Fruit fly (Drosophila melanogaster): ENCODE data around the gene lap.

Gene lap

DNA sequence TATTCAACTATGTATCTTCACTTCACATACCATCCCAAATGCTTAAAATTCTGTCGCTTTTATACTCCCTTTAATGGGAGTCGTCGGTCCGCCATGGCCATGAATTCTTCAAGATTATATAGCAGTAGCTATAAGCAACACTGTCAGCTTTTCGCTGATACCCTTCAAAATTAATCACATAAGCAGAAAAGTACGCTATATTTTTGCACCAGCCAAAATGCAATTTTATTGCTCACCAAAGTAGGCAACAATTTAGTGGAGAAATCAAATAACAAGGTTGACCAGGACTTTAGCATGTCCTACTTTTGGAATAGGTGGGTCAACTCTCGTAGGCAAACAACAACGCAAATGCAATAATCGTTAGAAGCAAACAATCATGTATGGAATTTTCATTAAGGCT is 13.1 kb downstream of the lap start:
- TF ChIP-seq CG7101 (tag; optimal IDR thresholded peaks at IDR 0.05) (no peak), bab1 (GFP tag; optimal IDR thresholded peaks at IDR 0.05) (peak; percentile 31), kay (GFP tag; ENCODE audit: borderline replicate concordance) (peak; percentile 52), tj (GFP tag; optimal IDR thresholded peaks at IDR 0.05) (peak; percentile 5)

- TF ChIP-seq bab1 (GFP tag; optimal IDR thresholded peaks at IDR 0.05) (no peak), toe (GFP tag; optimal IDR thresholded peaks at IDR 0.05) (no peak), Clk (GFP tag; optimal IDR thresholded peaks at IDR 0.05) (no peak), Crg-1 (GFP tag; optimal IDR thresholded peaks at IDR 0.05) (no peak), ovo (GFP tag; optimal IDR thresholded peaks at IDR 0.05) (no peak), CG12768 (GFP tag; optimal IDR thresholded peaks at IDR 0.05) (no peak), Mnt (GFP tag; optimal IDR thresholded peaks at IDR 0.05) (no peak), cnc (optimal IDR thresholded peaks at IDR 0.05) (no peak), CG7045 (GFP tag; optimal IDR thresholded peaks at IDR 0.05) (no peak), CG11617 (GFP tag; optimal IDR thresholded peaks at IDR 0.05) (no peak), CG14711 (tag; optimal IDR thresholded peaks at IDR 0.05) (no peak), cic (GFP tag; optimal IDR thresholded peaks at IDR 0.05) (no peak), CG5204 (GFP tag; optimal IDR thresholded peaks at IDR 0.05) (no peak), CG33017 (tag; optimal IDR thresholded peaks at IDR 0.05) (no peak), pad (GFP tag; optimal IDR thresholded peaks at IDR 0.05) (no peak), kay (GFP tag; ENCODE audit: borderline replicate concordance) (no peak), tj (GFP tag; optimal IDR thresholded peaks at IDR 0.05) (no peak), CG1620 (GFP tag; optimal IDR thresholded peaks at IDR 0.05) (no peak)
Measured at dm6 chr3R:7200670-7201069, 13.9 kb downstream of the lap start, which contains the start of gene CG14609. TSS of gene CG14609 (plus strand) at chr3R:7200970.

dm6 chr3R:7208331-7208730 is 21.5 kb downstream of the lap start, which contains the start of gene CG1288:
TSS of gene CG1288 (minus strand) at chr3R:7208431.
- TF ChIP-seq CG5204 (GFP tag; optimal IDR thresholded peaks at IDR 0.05) = no peak
- TF ChIP-seq Mnt (GFP tag; optimal IDR thresholded peaks at IDR 0.05) = no peak
- TF ChIP-seq cnc (optimal IDR thresholded peaks at IDR 0.05) = no peak
- no peak for TF ChIP-seq Crg-1 (GFP tag; optimal IDR thresholded peaks at IDR 0.05)
- no peak for TF ChIP-seq CG7045 (GFP tag; optimal IDR thresholded peaks at IDR 0.05)
- no peak for TF ChIP-seq CG14711 (tag; optimal IDR thresholded peaks at IDR 0.05)
- no peak for TF ChIP-seq pad (GFP tag; optimal IDR thresholded peaks at IDR 0.05)
- TF ChIP-seq ovo (GFP tag; optimal IDR thresholded peaks at IDR 0.05) = no peak
- no peak for TF ChIP-seq CG11617 (GFP tag; optimal IDR thresholded peaks at IDR 0.05)
- no peak for TF ChIP-seq CG7101 (tag; optimal IDR thresholded peaks at IDR 0.05)
- TF ChIP-seq Clk (GFP tag; optimal IDR thresholded peaks at IDR 0.05) = no peak

dm6 chr3R:7216924-7217529 is 30.2 kb downstream of the lap start, which contains the start of gene CG14606:
TSS of gene CG14606 (minus strand) at chr3R:7217083.
- TF ChIP-seq CG1620 (GFP tag; optimal IDR thresholded peaks at IDR 0.05) = peak; percentile 24
- no peak for TF ChIP-seq cnc (optimal IDR thresholded peaks at IDR 0.05)
- peak; percentile 82 for TF ChIP-seq CG33017 (tag; optimal IDR thresholded peaks at IDR 0.05)
- TF ChIP-seq ovo (GFP tag; optimal IDR thresholded peaks at IDR 0.05) = peak; percentile 45
- TF ChIP-seq Clk (GFP tag; optimal IDR thresholded peaks at IDR 0.05) = no peak
- peak; percentile 89 for TF ChIP-seq kay (GFP tag; ENCODE audit: borderline replicate concordance)
- peak; percentile 66 for TF ChIP-seq toe (GFP tag; optimal IDR thresholded peaks at IDR 0.05)
- TF ChIP-seq tj (GFP tag; optimal IDR thresholded peaks at IDR 0.05) = peak; percentile 27
- TF ChIP-seq cic (GFP tag; optimal IDR thresholded peaks at IDR 0.05) = peak; percentile 65
- TF ChIP-seq CG5204 (GFP tag; optimal IDR thresholded peaks at IDR 0.05) = peak; percentile 35
- TF ChIP-seq CG11617 (GFP tag; optimal IDR thresholded peaks at IDR 0.05) = peak; percentile 73
- TF ChIP-seq CG7045 (GFP tag; optimal IDR thresholded peaks at IDR 0.05) = peak; percentile 89
- TF ChIP-seq Hr96 (GFP tag; optimal IDR thresholded peaks at IDR 0.05) = peak; percentile 37
- peak; percentile 9 for TF ChIP-seq pad (GFP tag; optimal IDR thresholded peaks at IDR 0.05)
- peak; percentile 36 for TF ChIP-seq CG12768 (GFP tag; optimal IDR thresholded peaks at IDR 0.05)
- TF ChIP-seq CG14711 (tag; optimal IDR thresholded peaks at IDR 0.05) = peak; percentile 52
- peak; percentile 79 for TF ChIP-seq CG7101 (tag; optimal IDR thresholded peaks at IDR 0.05)
- peak; percentile 60 for TF ChIP-seq Mnt (GFP tag; optimal IDR thresholded peaks at IDR 0.05)
- peak; percentile 83 for TF ChIP-seq Crg-1 (GFP tag; optimal IDR thresholded peaks at IDR 0.05)
- TF ChIP-seq bab1 (GFP tag; optimal IDR thresholded peaks at IDR 0.05) = no peak

dm6 chr3R:7219605-7220004 is 32.8 kb downstream of the lap start, which contains the start of gene CG14605:
TSS of gene CG14605 (minus strand) at chr3R:7219705.
- TF ChIP-seq CG7101 (tag; optimal IDR thresholded peaks at IDR 0.05) = no peak
- no peak for TF ChIP-seq Clk (GFP tag; optimal IDR thresholded peaks at IDR 0.05)
- TF ChIP-seq kay (GFP tag; ENCODE audit: borderline replicate concordance) = no peak
- TF ChIP-seq bab1 (GFP tag; optimal IDR thresholded peaks at IDR 0.05) = no peak
- no peak for TF ChIP-seq cic (GFP tag; optimal IDR thresholded peaks at IDR 0.05)
- no peak for TF ChIP-seq cnc (optimal IDR thresholded peaks at IDR 0.05)

dm6 chr3R:7223972-7224464 is 37.2 kb downstream of the lap start, which contains the start of gene thw:
TSS of gene thw (plus strand) at chr3R:7224414.
- TF ChIP-seq pad (GFP tag; optimal IDR thresholded peaks at IDR 0.05) = no peak
- no peak for TF ChIP-seq Clk (GFP tag; optimal IDR thresholded peaks at IDR 0.05)
- no peak for TF ChIP-seq CG7045 (GFP tag; optimal IDR thresholded peaks at IDR 0.05)
- no peak for TF ChIP-seq kay (GFP tag; ENCODE audit: borderline replicate concordance)
- TF ChIP-seq CG5204 (GFP tag; optimal IDR thresholded peaks at IDR 0.05) = no peak
- no peak for TF ChIP-seq cnc (optimal IDR thresholded peaks at IDR 0.05)
- no peak for TF ChIP-seq CG1620 (GFP tag; optimal IDR thresholded peaks at IDR 0.05)
- TF ChIP-seq toe (GFP tag; optimal IDR thresholded peaks at IDR 0.05) = no peak
- TF ChIP-seq CG12768 (GFP tag; optimal IDR thresholded peaks at IDR 0.05) = no peak
